In the genomic region with DNA sequence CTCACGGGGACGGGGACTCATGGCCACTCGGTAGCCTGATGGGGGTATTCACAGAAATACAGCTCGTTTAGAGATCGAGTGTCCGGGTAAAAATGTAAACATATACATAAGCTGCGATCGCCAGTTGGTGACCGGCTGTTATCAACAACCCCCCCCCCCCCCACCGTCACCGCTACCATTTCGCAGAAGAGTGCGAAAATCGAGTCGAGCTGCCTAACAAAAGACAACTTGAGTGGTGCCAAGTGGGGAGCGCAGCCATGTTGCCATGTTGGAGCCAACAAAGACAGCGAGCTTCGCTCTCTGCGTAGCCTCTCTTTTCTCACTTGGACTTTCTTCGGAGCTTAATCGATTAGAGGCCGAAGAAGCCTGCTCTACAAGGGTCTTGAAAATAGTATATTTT, we compare ENCODE assay signal across 5 fruit fly cellular contexts.
TF ChIP-seq lines count a peak whose summit lies in the region.

No protein-coding gene starts in this region.

- no peak for TF ChIP-seq CTCF in whole organism, embryonic (GFP tag; optimal IDR thresholded peaks at IDR 0.05; lab: Kevin White, UChicago)

TF ChIP-seq in whole organism, adult, 20 proteins besides CTCF, POLR2A, EP300 and RAD21:
- TF ChIP-seq CG5204 (GFP tag; optimal IDR thresholded peaks at IDR 0.05; lab: Kevin White, UChicago) = no peak
- TF ChIP-seq CG12768 (GFP tag; optimal IDR thresholded peaks at IDR 0.05; lab: Kevin White, UChicago) = no peak
- no peak for TF ChIP-seq kay (GFP tag; lab: Kevin White, UChicago; ENCODE audit: borderline replicate concordance)
- peak; percentile 25 for TF ChIP-seq tj (GFP tag; optimal IDR thresholded peaks at IDR 0.05; lab: Kevin White, UChicago)
- no peak for TF ChIP-seq CG1620 (GFP tag; optimal IDR thresholded peaks at IDR 0.05; lab: Kevin White, UChicago)

TF ChIP-seq in whole organism, embryonic, 481 proteins besides CTCF, POLR2A, EP300 and RAD21 (continues in another document):
- TF ChIP-seq CG32767 (GFP tag; IDR thresholded peaks at IDR 0.05; lab: Robert Waterston, UW) (no peak), CG9727 (GFP tag; optimal IDR thresholded peaks at IDR 0.05; lab: Kevin White, UChicago) (no peak), Eip74EF (GFP tag; optimal IDR thresholded peaks at IDR 0.05; lab: Kevin White, UChicago) (no peak), CG8359 (GFP tag; optimal IDR thresholded peaks at IDR 0.05; lab: Kevin White, UChicago; ENCODE audit: borderline replicate concordance) (no peak), CG32532 (GFP tag; IDR thresholded peaks at IDR 0.05; lab: Robert Waterston, UW) (peak; percentile 46; the same call in 1 of the 2 replicates), CG2199 (GFP tag; IDR thresholded peaks at IDR 0.05; lab: Robert Waterston, UW) (no peak), z (GFP tag; IDR thresholded peaks at IDR 0.05; lab: Robert Waterston, UW) (peak; percentile 78; the same call in 2 of the 3 replicates), CG15011 (GFP tag; optimal IDR thresholded peaks at IDR 0.05; lab: Kevin White, UChicago) (no peak), kay (GFP tag; optimal IDR thresholded peaks at IDR 0.05; lab: Kevin White, UChicago) (no peak), rib (GFP tag; IDR thresholded peaks at IDR 0.05; lab: Robert Waterston, UW) (peak; percentile 85), CG17612 (GFP tag; IDR thresholded peaks at IDR 0.05; lab: Robert Waterston, UW) (no peak), CG12769 (tag; optimal IDR thresholded peaks at IDR 0.05; lab: Kevin White, UChicago) (peak; percentile 10), CG7963 (GFP tag; IDR thresholded peaks at IDR 0.05; lab: Robert Waterston, UW; ENCODE audit: partially characterized antibody) (no peak), ewg (GFP tag; optimal IDR thresholded peaks at IDR 0.05; lab: Kevin White, UChicago) (no peak), zen (tag; optimal IDR thresholded peaks at IDR 0.05; lab: Kevin White, UChicago) (no peak), dm (GFP tag; optimal IDR thresholded peaks at IDR 0.05; lab: Kevin White, UChicago) (no peak), Drgx (GFP tag; IDR thresholded peaks at IDR 0.05; lab: Robert Waterston, UW) (no peak), crol (GFP tag; IDR thresholded peaks at IDR 0.05; lab: Robert Waterston, UW) (peak; percentile 55), ci (GFP tag; IDR thresholded peaks at IDR 0.05; lab: Robert Waterston, UW) (0 out of 3 replicates have a peak, but pooled peaks have one; percentile 18)

TF ChIP-seq in whole organism, prepupa, 60 proteins besides CTCF, POLR2A, EP300 and RAD21:
- no peak for TF ChIP-seq CG6854 (GFP tag; optimal IDR thresholded peaks at IDR 0.05; lab: Kevin White, UChicago)
- TF ChIP-seq CG15336 (GFP tag; IDR thresholded peaks at IDR 0.05; lab: Robert Waterston, UW) = peak; percentile 21; the same call in 1 of the 2 replicates
- peak; percentile 23; the same call in 1 of the 3 replicates for TF ChIP-seq eg (GFP tag; IDR thresholded peaks at IDR 0.05; lab: Robert Waterston, UW)
- peak; percentile 2 for TF ChIP-seq fkh (GFP tag; optimal IDR thresholded peaks at IDR 0.05; lab: Kevin White, UChicago)
- peak; percentile 32; the same call in 1 of the 3 replicates for TF ChIP-seq CG6163 (GFP tag; IDR thresholded peaks at IDR 0.05; lab: Robert Waterston, UW)
- peak; percentile 36 for TF ChIP-seq Eip78C (GFP tag; lab: Kevin White, UChicago)
- peak; percentile 11 for TF ChIP-seq CG1621 (tag; optimal IDR thresholded peaks at IDR 0.05; lab: Kevin White, UChicago)
- no peak for TF ChIP-seq CG11902 (GFP tag; optimal IDR thresholded peaks at IDR 0.05; lab: Kevin White, UChicago)

TF ChIP-seq in whole organism, pupa, 21 proteins besides CTCF, POLR2A, EP300 and RAD21:
- TF ChIP-seq CG4496 (GFP tag; IDR thresholded peaks at IDR 0.05; lab: Robert Waterston, UW) = peak; percentile 39; the same call in 2 of the 3 replicates
- peak; percentile 38; the same call in 1 of the 3 replicates for TF ChIP-seq fd96Ca (GFP tag; IDR thresholded peaks at IDR 0.05; lab: Robert Waterston, UW)
- peak; percentile 61 for TF ChIP-seq EcR (GFP tag; optimal IDR thresholded peaks at IDR 0.05; lab: Kevin White, UChicago)
- TF ChIP-seq Ets98B (GFP tag; IDR thresholded peaks at IDR 0.05; lab: Robert Waterston, UW) = peak; percentile 50; the same call in 1 of the 2 replicates
- no peak for TF ChIP-seq rn (GFP tag; IDR thresholded peaks at IDR 0.05; lab: Robert Waterston, UW)

TF ChIP-seq in whole organism, wandering third instar larva, 38 proteins besides CTCF, POLR2A, EP300 and RAD21:
- TF ChIP-seq fru (GFP tag; optimal IDR thresholded peaks at IDR 0.05; lab: Kevin White, UChicago) = no peak
- TF ChIP-seq CrebA (GFP tag; optimal IDR thresholded peaks at IDR 0.05; lab: Kevin White, UChicago; ENCODE audit: borderline replicate concordance) = no peak
- no peak for TF ChIP-seq Mio (GFP tag; optimal IDR thresholded peaks at IDR 0.05; lab: Kevin White, UChicago)
- no peak for TF ChIP-seq sv (GFP tag; optimal IDR thresholded peaks at IDR 0.05; lab: Kevin White, UChicago)
- TF ChIP-seq dl (GFP tag; optimal IDR thresholded peaks at IDR 0.05; lab: Kevin White, UChicago; ENCODE audit: insufficient read depth in 1 of 2, partially characterized antibody in 2 of 2) = peak; percentile 45 to 82
- TF ChIP-seq Hr78 (GFP tag; optimal IDR thresholded peaks at IDR 0.05; lab: Kevin White, UChicago) = no peak
- no peak for TF ChIP-seq foxo (GFP tag; optimal IDR thresholded peaks at IDR 0.05; lab: Kevin White, UChicago)
- TF ChIP-seq CG9705 (GFP tag; optimal IDR thresholded peaks at IDR 0.05; lab: Kevin White, UChicago) = no peak
- TF ChIP-seq HLH106 (tag; optimal IDR thresholded peaks at IDR 0.05; lab: Kevin White, UChicago) = no peak
- TF ChIP-seq Abd-B (GFP tag; optimal IDR thresholded peaks at IDR 0.05; lab: Kevin White, UChicago) = no peak
- TF ChIP-seq dsf (GFP tag; optimal IDR thresholded peaks at IDR 0.05; lab: Kevin White, UChicago; ENCODE audit: borderline replicate concordance) = no peak
- TF ChIP-seq Rel (GFP tag; optimal IDR thresholded peaks at IDR 0.05; lab: Kevin White, UChicago) = no peak
- peak; percentile 77 for TF ChIP-seq Rel (tag; optimal IDR thresholded peaks at IDR 0.05; lab: Kevin White, UChicago)
- TF ChIP-seq brk (GFP tag; optimal IDR thresholded peaks at IDR 0.05; lab: Kevin White, UChicago) = no peak
- TF ChIP-seq tai (GFP tag; optimal IDR thresholded peaks at IDR 0.05; lab: Kevin White, UChicago) = no peak
- TF ChIP-seq Hnf4 (GFP tag; optimal IDR thresholded peaks at IDR 0.05; lab: Kevin White, UChicago) = no peak
- TF ChIP-seq ey (GFP tag; optimal IDR thresholded peaks at IDR 0.05; lab: Kevin White, UChicago) = no peak
- no peak for TF ChIP-seq Myc (optimal IDR thresholded peaks at IDR 0.05; lab: Kevin White, UChicago)
- no peak for TF ChIP-seq woc (GFP tag; optimal IDR thresholded peaks at IDR 0.05; lab: Kevin White, UChicago)
- no peak for TF ChIP-seq jim (GFP tag; optimal IDR thresholded peaks at IDR 0.05; lab: Kevin White, UChicago)
- TF ChIP-seq Sp1 (GFP tag; optimal IDR thresholded peaks at IDR 0.05; lab: Kevin White, UChicago) = no peak
- TF ChIP-seq sage (GFP tag; optimal IDR thresholded peaks at IDR 0.05; lab: Kevin White, UChicago) = no peak
- TF ChIP-seq br (GFP tag; optimal IDR thresholded peaks at IDR 0.05; lab: Kevin White, UChicago) = no peak
- TF ChIP-seq rgr (GFP tag; optimal IDR thresholded peaks at IDR 0.05; lab: Kevin White, UChicago) = no peak
- TF ChIP-seq Dfd (GFP tag; optimal IDR thresholded peaks at IDR 0.05; lab: Kevin White, UChicago) = peak; percentile 36
- TF ChIP-seq OdsH (GFP tag; optimal IDR thresholded peaks at IDR 0.05; lab: Kevin White, UChicago) = no peak
- TF ChIP-seq pan (optimal IDR thresholded peaks at IDR 0.05; lab: Kevin White, UChicago) = no peak
- TF ChIP-seq Vsx2 (GFP tag; optimal IDR thresholded peaks at IDR 0.05; lab: Kevin White, UChicago; ENCODE audit: partially characterized antibody) = no peak
- no peak for TF ChIP-seq psq (GFP tag; optimal IDR thresholded peaks at IDR 0.05; lab: Kevin White, UChicago)
- TF ChIP-seq lola (GFP tag; optimal IDR thresholded peaks at IDR 0.05; lab: Kevin White, UChicago) = no peak
- TF ChIP-seq usp (GFP tag; optimal IDR thresholded peaks at IDR 0.05; lab: Kevin White, UChicago) = no peak
- TF ChIP-seq Dif (GFP tag; optimal IDR thresholded peaks at IDR 0.05; lab: Kevin White, UChicago; ENCODE audit: partially characterized antibody) = peak; percentile 82
- no peak for TF ChIP-seq N (GFP tag; optimal IDR thresholded peaks at IDR 0.05; lab: Kevin White, UChicago)
- TF ChIP-seq CG32264 (GFP tag; optimal IDR thresholded peaks at IDR 0.05; lab: Kevin White, UChicago) = no peak
- no peak for TF ChIP-seq dmrt93B (GFP tag; optimal IDR thresholded peaks at IDR 0.05; lab: Kevin White, UChicago)
- peak; percentile 78 for TF ChIP-seq Hr83 (GFP tag; optimal IDR thresholded peaks at IDR 0.05; lab: Kevin White, UChicago; ENCODE audit: poor library complexity, severe bottlenecking)
- TF ChIP-seq Jra (GFP tag; optimal IDR thresholded peaks at IDR 0.05; lab: Kevin White, UChicago) = no peak
- TF ChIP-seq h (GFP tag; optimal IDR thresholded peaks at IDR 0.05; lab: Kevin White, UChicago) = no peak
- TF ChIP-seq GATAd (GFP tag; optimal IDR thresholded peaks at IDR 0.05; lab: Kevin White, UChicago) = no peak
